Worm (Caenorhabditis elegans): Measurements from ENCODE around the gene unc-39.

unc-39 gene

DNA sequence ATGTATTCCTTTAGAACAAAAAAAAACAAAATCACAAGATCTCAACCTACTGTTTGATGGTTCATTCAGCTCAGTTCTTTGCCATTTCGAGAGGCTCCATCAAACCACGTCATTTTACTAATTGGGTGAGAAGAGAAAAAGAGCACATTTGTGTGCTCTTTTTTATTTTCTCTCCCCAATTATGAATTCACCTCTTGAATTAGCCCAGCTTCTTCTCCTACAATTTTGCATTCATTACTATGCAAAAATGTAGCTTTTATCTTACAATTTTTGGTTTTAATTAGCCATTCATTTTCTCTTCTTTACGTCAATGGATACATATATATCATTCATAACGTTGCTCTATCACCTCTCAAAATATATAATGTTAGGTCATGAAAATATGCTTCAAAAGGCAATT is 32.8 kb downstream of the unc-39 start:
- TF ChIP-seq nhr-2 (tag; optimal IDR thresholded peaks at IDR 0.05) (no peak), unc-62 (GFP tag; optimal IDR thresholded peaks at IDR 0.05) (no peak)

ce11 chrV:14408774-14409173 is 35.9 kb downstream of the unc-39 start, which contains the start of gene gnrr-2:
gnrr-2 (plus strand) TSS chrV:14409074.
- no peak for TF ChIP-seq nhr-237 (tag; optimal IDR thresholded peaks at IDR 0.05)
- TF ChIP-seq lsy-2 (tag; optimal IDR thresholded peaks at IDR 0.05) = no peak
- no peak for TF ChIP-seq mls-2 (tag; optimal IDR thresholded peaks at IDR 0.05)
- TF ChIP-seq ceh-83 (GFP tag; optimal IDR thresholded peaks at IDR 0.05) = no peak

DNA sequence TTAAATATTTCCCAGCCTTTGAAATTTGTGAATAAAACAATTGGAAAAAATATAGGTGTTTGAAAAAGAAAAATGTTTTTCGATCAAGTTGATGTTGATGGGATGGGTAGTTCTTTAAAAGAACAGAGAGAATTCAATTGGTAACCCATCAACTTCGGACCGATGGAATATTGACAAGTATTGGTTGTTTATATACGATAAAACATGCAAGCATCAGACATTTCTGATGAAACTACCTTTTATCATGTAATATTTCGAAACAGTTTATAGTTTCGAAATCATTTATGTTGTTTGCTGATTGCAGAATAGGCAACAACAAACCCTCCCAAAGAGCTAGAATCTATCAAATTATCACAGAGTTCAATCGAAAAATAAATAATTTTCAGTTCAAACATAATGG is 37.0 kb downstream of the unc-39 start:
- TF ChIP-seq elt-3 (tag; optimal IDR thresholded peaks at IDR 0.05) (no peak), pha-4 (tag; optimal IDR thresholded peaks at IDR 0.05) (no peak), nhr-237 (tag; optimal IDR thresholded peaks at IDR 0.05) (no peak), nhr-12 (tag; optimal IDR thresholded peaks at IDR 0.05) (no peak), nhr-28 (tag; optimal IDR thresholded peaks at IDR 0.05) (no peak), ceh-43 (GFP tag; optimal IDR thresholded peaks at IDR 0.05) (no peak)

- TF ChIP-seq ham-2 (GFP tag; optimal IDR thresholded peaks at IDR 0.05) = no peak
- no peak for TF ChIP-seq elt-1 (tag; optimal IDR thresholded peaks at IDR 0.05; ENCODE audit: borderline replicate concordance, insufficient read depth)
- no peak for TF ChIP-seq nhr-28 (tag; optimal IDR thresholded peaks at IDR 0.05)
- no peak for TF ChIP-seq ztf-11 (tag; optimal IDR thresholded peaks at IDR 0.05)
- TF ChIP-seq unc-39 (tag; optimal IDR thresholded peaks at IDR 0.05) = no peak
- TF ChIP-seq ces-1 (GFP tag; optimal IDR thresholded peaks at IDR 0.05) = no peak
- no peak for TF ChIP-seq elt-3 (tag; optimal IDR thresholded peaks at IDR 0.05)
- no peak for TF ChIP-seq ceh-43 (GFP tag; optimal IDR thresholded peaks at IDR 0.05)
- no peak for TF ChIP-seq lsy-2 (tag; optimal IDR thresholded peaks at IDR 0.05)
- TF ChIP-seq pha-4 (tag; optimal IDR thresholded peaks at IDR 0.05) = no peak
- TF ChIP-seq hlh-1 (tag; optimal IDR thresholded peaks at IDR 0.05) = no peak
- no peak for TF ChIP-seq nhr-12 (tag; optimal IDR thresholded peaks at IDR 0.05)
- TF ChIP-seq nhr-237 (tag; optimal IDR thresholded peaks at IDR 0.05) = no peak
- TF ChIP-seq snpc-4 (tag; optimal IDR thresholded peaks at IDR 0.05) = no peak
- TF ChIP-seq flh-1 (GFP tag; optimal IDR thresholded peaks at IDR 0.05) = no peak
Observed at ce11 chrV:14411989-14412388, 39.1 kb downstream of the unc-39 start.

- no peak for TF ChIP-seq mls-2 (tag; optimal IDR thresholded peaks at IDR 0.05)
- TF ChIP-seq ham-2 (GFP tag; optimal IDR thresholded peaks at IDR 0.05) = no peak
- no peak for TF ChIP-seq cnd-1 (tag; optimal IDR thresholded peaks at IDR 0.05)
- no peak for TF ChIP-seq ceh-83 (GFP tag; optimal IDR thresholded peaks at IDR 0.05)
- no peak for TF ChIP-seq unc-120 (tag; optimal IDR thresholded peaks at IDR 0.05; ENCODE audit: poor library complexity, severe bottlenecking)
- TF ChIP-seq tbx-8 (GFP tag; optimal IDR thresholded peaks at IDR 0.05) = no peak
Observed at ce11 chrV:14414032-14414431, 41.2 kb downstream of the unc-39 start.

DNA sequence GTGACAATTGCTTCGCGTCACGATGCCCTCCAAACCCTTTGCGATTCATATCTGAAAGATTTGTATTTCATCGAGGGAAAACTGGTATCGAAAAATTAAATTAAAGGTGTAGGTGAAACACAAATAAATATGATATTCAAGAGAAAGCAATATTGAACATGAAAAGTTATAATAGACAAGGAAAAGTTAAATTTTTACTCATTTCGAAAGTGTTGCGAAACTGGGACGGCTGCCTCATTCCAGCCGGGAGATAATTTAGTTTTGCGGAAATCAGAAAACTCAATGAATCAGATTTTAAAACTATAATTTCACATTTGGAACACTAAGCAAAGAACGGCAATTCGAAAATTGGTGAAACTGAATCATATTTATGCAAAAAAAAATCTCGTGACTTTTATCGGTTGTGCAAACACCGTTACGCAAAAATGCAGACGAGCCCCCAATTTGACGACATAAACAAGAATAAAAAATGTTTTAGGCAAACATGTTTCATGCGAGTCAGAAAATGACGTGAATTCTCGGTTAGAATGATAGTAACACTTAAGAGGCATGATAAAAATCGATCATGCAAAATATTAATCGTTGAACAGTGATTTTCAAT is 42.2 kb downstream of the unc-39 start, which contains the start of the genes nxf-1 and C15H11.11:
TSS of gene nxf-1 (minus strand) at position 51 of the 601 bp plus-strand sequence.
TSS of gene C15H11.11 (plus strand) at position 536 of the 601 bp plus-strand sequence.
- peak; percentile 94 for TF ChIP-seq ceh-39 (tag; optimal IDR thresholded peaks at IDR 0.05)
- TF ChIP-seq sem-2 (GFP tag; optimal IDR thresholded peaks at IDR 0.05) = no peak
- peak; percentile 13 for TF ChIP-seq pha-4 (tag; optimal IDR thresholded peaks at IDR 0.05)
- TF ChIP-seq drap-1 (GFP tag; optimal IDR thresholded peaks at IDR 0.05) = no peak
- no peak for TF ChIP-seq nhr-76 (tag; optimal IDR thresholded peaks at IDR 0.05)
- no peak for TF ChIP-seq flh-1 (GFP tag; optimal IDR thresholded peaks at IDR 0.05)
- TF ChIP-seq ces-1 (GFP tag; optimal IDR thresholded peaks at IDR 0.05) = peak; percentile 56

- no peak for TF ChIP-seq nhr-76 (tag; optimal IDR thresholded peaks at IDR 0.05)
- no peak for TF ChIP-seq ceh-43 (GFP tag; optimal IDR thresholded peaks at IDR 0.05)
- no peak for TF ChIP-seq ces-1 (GFP tag; optimal IDR thresholded peaks at IDR 0.05)
- no peak for TF ChIP-seq sptf-1 (tag; optimal IDR thresholded peaks at IDR 0.05)
- TF ChIP-seq ham-2 (GFP tag; optimal IDR thresholded peaks at IDR 0.05) = no peak
- no peak for TF ChIP-seq ztf-11 (tag; optimal IDR thresholded peaks at IDR 0.05)
- TF ChIP-seq M03D4.4 (tag; optimal IDR thresholded peaks at IDR 0.05) = no peak
- TF ChIP-seq nhr-12 (tag; optimal IDR thresholded peaks at IDR 0.05) = no peak
- TF ChIP-seq pha-4 (tag; optimal IDR thresholded peaks at IDR 0.05) = no peak
- TF ChIP-seq snpc-4 (tag; optimal IDR thresholded peaks at IDR 0.05) = no peak
- no peak for TF ChIP-seq ceh-39 (tag; optimal IDR thresholded peaks at IDR 0.05)
- TF ChIP-seq drap-1 (GFP tag; optimal IDR thresholded peaks at IDR 0.05) = no peak
- no peak for TF ChIP-seq unc-62 (GFP tag; optimal IDR thresholded peaks at IDR 0.05)
- no peak for TF ChIP-seq zip-8 (tag; optimal IDR thresholded peaks at IDR 0.05)
- TF ChIP-seq mep-1 (tag; optimal IDR thresholded peaks at IDR 0.05) = no peak
- TF ChIP-seq bed-3 (GFP tag; optimal IDR thresholded peaks at IDR 0.05) = no peak
- TF ChIP-seq nhr-2 (tag; optimal IDR thresholded peaks at IDR 0.05) = no peak
- no peak for TF ChIP-seq mls-2 (tag; optimal IDR thresholded peaks at IDR 0.05)
- TF ChIP-seq elt-3 (tag; optimal IDR thresholded peaks at IDR 0.05) = no peak
- no peak for TF ChIP-seq hlh-1 (tag; optimal IDR thresholded peaks at IDR 0.05)
Observed at ce11 chrV:14417735-14418134, 44.9 kb downstream of the unc-39 start, which contains the start of the genes nxf-2 and set-31. nxf-2 (minus strand) TSS chrV:14417835. set-31 (plus strand) TSS chrV:14417903.

Measured in whole organism, mixed stage, embryonic.